Fruit fly (Drosophila melanogaster) whole organism, embryonic: ENCODE results near the gene cdi.
A peak's percentile ranks its signal among the peaks of the same experiment; 100 is the strongest.

Experiments
- Antp ChIP-seq: fragments of 200-800 bp; sonication (Bioruptor generic); optimal IDR thresholded peaks from 3 replicates; lab custom pipeline; 2016; ENCODE audit warnings: missing biosample characterization, missing genetic modification characterization
- Atf-2 ChIP-seq: fragments of 200-800 bp; sonication (Bioruptor generic); optimal IDR thresholded peaks from 2 replicates; lab custom pipeline; 2016; ENCODE audit warnings: missing biosample characterization, missing genetic modification characterization
- Atf6 ChIP-seq: fragments of 200-800 bp; sonication (Bioruptor generic); IDR thresholded peaks from 2 replicates; pipeline ENCODE4 v1.3.6; 2022; ENCODE audit warnings: missing biosample characterization, missing genetic modification characterization
- CG10366 ChIP-seq: fragments of 200-800 bp; sonication (Bioruptor generic); IDR thresholded peaks from 2 replicates; pipeline ENCODE4 v1.3.6; 2022; ENCODE audit warnings: missing biosample characterization, missing genetic modification characterization
- CG10462 ChIP-seq: fragments of 200-800 bp; sonication (Bioruptor generic); optimal IDR thresholded peaks from 2 replicates; lab custom pipeline; 2016; ENCODE audit warnings: missing biosample characterization, missing genetic modification characterization
- CG11723 ChIP-seq: fragments of 200-800 bp; sonication (Bioruptor generic); optimal IDR thresholded peaks from 2 replicates; lab custom pipeline; 2017; ENCODE audit warnings: missing biosample characterization, mild to moderate bottlenecking, missing genetic modification characterization
- CG12219 ChIP-seq: fragments of 200-800 bp; sonication (Bioruptor generic); optimal IDR thresholded peaks from 3 replicates; lab custom pipeline; 2018; ENCODE audit warnings: missing biosample characterization, mild to moderate bottlenecking, missing genetic modification characterization
- CG13296 ChIP-seq: fragments of 200-800 bp; sonication (Bioruptor generic); optimal IDR thresholded peaks from 3 replicates; lab custom pipeline; 2018; ENCODE audit warnings: missing biosample characterization, mild to moderate bottlenecking, missing genetic modification characterization
- CG13775 ChIP-seq: fragments of 200-800 bp; sonication (Bioruptor generic); optimal IDR thresholded peaks from 3 replicates; lab custom pipeline; 2017; ENCODE audit warnings: missing biosample characterization, mild to moderate bottlenecking, missing genetic modification characterization
- CG15479 ChIP-seq: fragments of 200-800 bp; sonication (Bioruptor generic); optimal IDR thresholded peaks from 3 replicates; lab custom pipeline; 2019; ENCODE audit warnings: missing biosample characterization, mild to moderate bottlenecking, missing genetic modification characterization, moderate library complexity
- CG17385 ChIP-seq: fragments of 200-800 bp; sonication (Bioruptor generic); optimal IDR thresholded peaks from 3 replicates; lab custom pipeline; 2018; ENCODE audit warnings: missing biosample characterization, mild to moderate bottlenecking, missing genetic modification characterization
- CG17568 ChIP-seq: fragments of 200-800 bp; sonication (Bioruptor generic); optimal IDR thresholded peaks from 2 replicates; lab custom pipeline; 2018; ENCODE audit warnings: missing biosample characterization, mild to moderate bottlenecking, missing genetic modification characterization, moderate library complexity
- CG2202 ChIP-seq: fragments of 200-800 bp; sonication (Bioruptor generic); optimal IDR thresholded peaks from 2 replicates; lab custom pipeline; 2018; ENCODE audit warnings: missing biosample characterization, mild to moderate bottlenecking, missing genetic modification characterization
- CG31441 ChIP-seq: fragments of 200-800 bp; sonication (Bioruptor generic); IDR thresholded peaks from 2 replicates; pipeline ENCODE4 v1.3.6; 2022; ENCODE audit warnings: missing biosample characterization, missing genetic modification characterization
- CG33557 ChIP-seq: fragments of 200-800 bp; sonication (Bioruptor generic); optimal IDR thresholded peaks from 2 replicates; lab custom pipeline; 2019; ENCODE audit warnings: missing biosample characterization, mild to moderate bottlenecking, missing genetic modification characterization, moderate library complexity
- CG7786 ChIP-seq: fragments of 200-800 bp; sonication (Bioruptor generic); optimal IDR thresholded peaks from 2 replicates; lab custom pipeline; 2016; ENCODE audit warnings: missing biosample characterization, missing genetic modification characterization
- CG8388 ChIP-seq: fragments of 200-800 bp; sonication (Bioruptor generic); optimal IDR thresholded peaks from 2 replicates; lab custom pipeline; 2019; ENCODE audit warnings: missing biosample characterization, mild to moderate bottlenecking, missing genetic modification characterization, moderate library complexity
- CG9437 ChIP-seq: fragments of 200-800 bp; sonication (Bioruptor generic); optimal IDR thresholded peaks from 2 replicates; lab custom pipeline; 2018; ENCODE audit warnings: missing biosample characterization, mild to moderate bottlenecking, missing genetic modification characterization
- CG9609 ChIP-seq: fragments of 200-800 bp; sonication (Bioruptor generic); optimal IDR thresholded peaks from 3 replicates; lab custom pipeline; 2016; ENCODE audit warnings: missing biosample characterization, missing genetic modification characterization
- D19A ChIP-seq: fragments of 200-800 bp; optimal IDR thresholded peaks from 3 replicates; lab custom pipeline; 2019; ENCODE audit warnings: missing biosample characterization, mild to moderate bottlenecking, missing genetic modification characterization, moderate library complexity
- Dad ChIP-seq: fragments of 200-800 bp; sonication (Bioruptor generic); optimal IDR thresholded peaks from 3 replicates; lab custom pipeline; 2016; ENCODE audit warnings: missing biosample characterization, missing genetic modification characterization
- E2f2 ChIP-seq: fragments of 200-800 bp; sonication (Bioruptor generic); IDR thresholded peaks from 2 replicates; pipeline ENCODE4 v1.3.6; 2022; ENCODE audit warnings: missing biosample characterization, missing genetic modification characterization
- Fer1 ChIP-seq: fragments of 200-800 bp; sonication (Bioruptor generic); optimal IDR thresholded peaks from 2 replicates; lab custom pipeline; 2017; ENCODE audit warnings: missing biosample characterization, mild to moderate bottlenecking, missing genetic modification characterization
- HLH3B ChIP-seq: fragments of 200-800 bp; sonication (Bioruptor generic); IDR thresholded peaks from 2 replicates; pipeline ENCODE4 v1.3.6; 2022; ENCODE audit warnings: missing biosample characterization, missing genetic modification characterization
- Hey ChIP-seq: fragments of 200-800 bp; sonication (Bioruptor generic); optimal IDR thresholded peaks from 3 replicates; lab custom pipeline; 2018; ENCODE audit warnings: missing biosample characterization, mild to moderate bottlenecking, missing genetic modification characterization
- HmgD ChIP-seq: fragments of 200-800 bp; sonication (Bioruptor generic); optimal IDR thresholded peaks from 3 replicates; lab custom pipeline; 2016; ENCODE audit warnings: missing biosample characterization, missing genetic modification characterization
- HmgZ ChIP-seq: fragments of 200-800 bp; sonication (Bioruptor generic); optimal IDR thresholded peaks from 2 replicates; lab custom pipeline; 2018; ENCODE audit warnings: missing biosample characterization, mild to moderate bottlenecking, missing genetic modification characterization
- Hmr ChIP-seq: fragments of 200-800 bp; sonication (Bioruptor generic); optimal IDR thresholded peaks from 3 replicates; lab custom pipeline; 2017; ENCODE audit warnings: mild to moderate bottlenecking, missing biosample characterization, missing genetic modification reagents, missing genetic modification characterization
- Hsf ChIP-seq: fragments of 200-800 bp; sonication (Bioruptor generic); optimal IDR thresholded peaks from 3 replicates; lab custom pipeline; 2016; ENCODE audit warnings: missing biosample characterization, missing genetic modification characterization
- Kr ChIP-seq: fragments of 200-800 bp; sonication (Bioruptor generic); optimal IDR thresholded peaks from 2 replicates; lab custom pipeline; 2017; ENCODE audit warnings: missing biosample characterization, mild to moderate bottlenecking, missing genetic modification characterization
- Ssrp ChIP-seq: fragments of 200-800 bp; sonication (Bioruptor generic); optimal IDR thresholded peaks from 2 replicates; lab custom pipeline; 2018; ENCODE audit warnings: missing biosample characterization, mild to moderate bottlenecking, missing genetic modification characterization, moderate library complexity
- ash1 ChIP-seq: fragments of 200-800 bp; sonication (Bioruptor generic); optimal IDR thresholded peaks from 2 replicates; lab custom pipeline; 2018; ENCODE audit warnings: missing biosample characterization, mild to moderate bottlenecking, missing genetic modification characterization
- bowl ChIP-seq: fragments of 200-800 bp; sonication (Bioruptor generic); IDR thresholded peaks from 2 replicates; pipeline ENCODE4 v1.3.6; 2022; ENCODE audit warnings: missing biosample characterization, missing genetic modification characterization
- bsh ChIP-seq, 2 experiments: fragments of 200-800 bp; sonication (Bioruptor generic); optimal IDR thresholded peaks; 2 replicates each; lab custom pipeline; 2017 to 2018; ENCODE audit warnings: mild to moderate bottlenecking in 2 of 2, missing biosample characterization in 2 of 2, missing genetic modification characterization in 2 of 2, moderate library complexity in 1 of 2
- chif ChIP-seq, 2 experiments: fragments of 200-800 bp; sonication (Bioruptor generic); optimal IDR thresholded peaks; 3 replicates each; lab custom pipeline; 2016; ENCODE audit warnings: missing biosample characterization in 2 of 2, missing genetic modification characterization in 2 of 2
- gce ChIP-seq: fragments of 200-800 bp; sonication (Bioruptor generic); IDR thresholded peaks from 3 replicates; pipeline ENCODE4 v1.3.6; 2022; ENCODE audit warnings: missing biosample characterization, missing genetic modification characterization
- gcm ChIP-seq: fragments of 200-800 bp; sonication (Bioruptor generic); optimal IDR thresholded peaks from 2 replicates; lab custom pipeline; 2019; ENCODE audit warnings: missing biosample characterization, mild to moderate bottlenecking, missing genetic modification characterization, moderate library complexity
- grau ChIP-seq: fragments of 200-800 bp; optimal IDR thresholded peaks from 3 replicates; lab custom pipeline; 2019; ENCODE audit warnings: missing biosample characterization, mild to moderate bottlenecking, missing genetic modification characterization, moderate library complexity
- grn ChIP-seq: fragments of 200-800 bp; sonication (Bioruptor generic); optimal IDR thresholded peaks from 3 replicates; lab custom pipeline; 2017; ENCODE audit warnings: missing biosample characterization, missing genetic modification characterization
- mirr ChIP-seq: fragments of 200-800 bp; sonication (Bioruptor generic); optimal IDR thresholded peaks from 3 replicates; lab custom pipeline; 2018; ENCODE audit warnings: missing biosample characterization, mild to moderate bottlenecking, missing genetic modification characterization
- nau ChIP-seq: fragments of 200-800 bp; sonication (Bioruptor generic); optimal IDR thresholded peaks from 3 replicates; lab custom pipeline; 2017; ENCODE audit warnings: missing biosample characterization, mild to moderate bottlenecking, missing genetic modification characterization, missing genetic modification reagents
- ranshi ChIP-seq: fragments of 200-800 bp; sonication (Bioruptor generic); IDR thresholded peaks from 2 replicates; pipeline ENCODE4 v1.3.6; 2022; ENCODE audit warnings: missing biosample characterization, missing genetic modification characterization
- ro ChIP-seq: fragments of 200-800 bp; sonication (Bioruptor generic); IDR thresholded peaks from 2 replicates; pipeline ENCODE4 v1.3.6; 2022; ENCODE audit warnings: missing biosample characterization, missing genetic modification characterization
- sens-2 ChIP-seq: fragments of 200-800 bp; sonication (Bioruptor generic); IDR thresholded peaks from 2 replicates; pipeline ENCODE4 v1.3.6; 2022; ENCODE audit warnings: missing biosample characterization, missing genetic modification characterization
- seq ChIP-seq: fragments of 200-800 bp; sonication (Bioruptor generic); IDR thresholded peaks from 2 replicates; pipeline ENCODE4 v1.3.6; 2022; ENCODE audit warnings: missing biosample characterization, missing genetic modification characterization
- sim ChIP-seq: fragments of 200-800 bp; sonication (Bioruptor generic); IDR thresholded peaks from 2 replicates; pipeline ENCODE4 v1.3.6; 2022; ENCODE audit warnings: missing biosample characterization, missing genetic modification characterization
- trem ChIP-seq: fragments of 200-800 bp; optimal IDR thresholded peaks from 3 replicates; lab custom pipeline; 2019; ENCODE audit warnings: missing biosample characterization, mild to moderate bottlenecking, missing genetic modification characterization, moderate library complexity
- trh ChIP-seq: fragments of 200-800 bp; sonication (Bioruptor generic); optimal IDR thresholded peaks from 2 replicates; lab custom pipeline; 2016; ENCODE audit warnings: missing biosample characterization, missing genetic modification characterization

cdi gene

dm6 chr3R:18997388-18998287 lies 96.4 kb downstream of the cdi start (continued):
- peak; percentile 68 for TF ChIP-seq nau (GFP tag; lab: Kevin White, UChicago)
- peak; percentile 91 for TF ChIP-seq grn (GFP tag; lab: Kevin White, UChicago)
- TF ChIP-seq HmgD (GFP tag; lab: Kevin White, UChicago), result no peak
- TF ChIP-seq E2f2 (GFP tag; lab: Robert Waterston, UW), result peak; percentile 61; the same call in 1 of the 2 replicates
- TF ChIP-seq Atf6 (GFP tag; lab: Robert Waterston, UW), result peak; percentile 49; the same call in 1 of the 2 replicates
- peak; percentile 30 for TF ChIP-seq Fer1 (GFP tag; lab: Kevin White, UChicago)
- TF ChIP-seq seq (GFP tag; lab: Robert Waterston, UW), result peak; percentile 61; the same call in 1 of the 2 replicates
- TF ChIP-seq CG12219, result peak; percentile 82
- peak; percentile 55; the same call in 1 of the 2 replicates for TF ChIP-seq CG10366 (GFP tag; lab: Robert Waterston, UW)
- no peak for TF ChIP-seq trh (GFP tag; lab: Kevin White, UChicago)
- TF ChIP-seq gcm, result peak; percentile 92
- TF ChIP-seq sens-2 (GFP tag; lab: Robert Waterston, UW), result peak; percentile 76; the same call in 1 of the 2 replicates
- TF ChIP-seq ash1 (GFP tag; lab: Kevin White, UChicago), result no peak
- no peak for TF ChIP-seq CG9609 (GFP tag; lab: Kevin White, UChicago)
- TF ChIP-seq Hey, result peak; percentile 73
- TF ChIP-seq gce, result peak; percentile 64; the same call in 1 of the 3 replicates
- TF ChIP-seq bsh (GFP tag; optimal IDR thresholded peaks at IDR 0.05; lab: Kevin White, UChicago), result peak in 1 of 2 experiments; percentile 90
- peak; percentile 54 for TF ChIP-seq D19A
- TF ChIP-seq Hmr (GFP tag; lab: Kevin White, UChicago), result no peak
- peak; percentile 52 for TF ChIP-seq trem (tag; lab: Kevin White, UChicago)
- no peak for TF ChIP-seq mirr (GFP tag; lab: Kevin White, UChicago)
- peak; percentile 95 for TF ChIP-seq CG17568
- TF ChIP-seq Hsf (GFP tag; lab: Kevin White, UChicago), result peak; percentile 53
- TF ChIP-seq Ssrp (tag; lab: Kevin White, UChicago), result peak; percentile 8
- TF ChIP-seq HmgZ (tag; lab: Kevin White, UChicago), result peak; percentile 72
- no peak; the same call in 1 of the 2 replicates for TF ChIP-seq ranshi (GFP tag; lab: Robert Waterston, UW)
- TF ChIP-seq CG13775 (GFP tag; lab: Kevin White, UChicago), result peak; percentile 65
- TF ChIP-seq CG31441 (GFP tag; lab: Robert Waterston, UW), result peak; percentile 74
- TF ChIP-seq Dad (GFP tag; lab: Kevin White, UChicago), result no peak
- no peak for TF ChIP-seq Antp (GFP tag; lab: Kevin White, UChicago)
- TF ChIP-seq chif (GFP tag; optimal IDR thresholded peaks at IDR 0.05; lab: Kevin White, UChicago), result peak; percentile 71 to 78
- peak; percentile 83 for TF ChIP-seq CG10462
- peak; percentile 29 for TF ChIP-seq CG9437 (GFP tag; lab: Kevin White, UChicago)
- TF ChIP-seq grau (tag; lab: Kevin White, UChicago), result peak; percentile 39
- TF ChIP-seq CG17385 (GFP tag; lab: Kevin White, UChicago), result peak; percentile 69
- no peak for TF ChIP-seq ro
- TF ChIP-seq Kr, result peak; percentile 95
- peak; percentile 31 for TF ChIP-seq CG13296 (GFP tag; lab: Kevin White, UChicago)
- 0 out of 2 replicates have a peak, but pooled peaks have one; percentile 36 for TF ChIP-seq bowl (GFP tag; lab: Robert Waterston, UW)
- TF ChIP-seq HLH3B (GFP tag; lab: Robert Waterston, UW), result peak; percentile 52; the same call in 1 of the 2 replicates
- peak; percentile 97 for TF ChIP-seq CG33557 (GFP tag; lab: Kevin White, UChicago)
- TF ChIP-seq CG7786 (GFP tag; lab: Kevin White, UChicago), result peak; percentile 37
- peak; percentile 99 for TF ChIP-seq CG2202 (tag; lab: Kevin White, UChicago)
- peak; percentile 82 for TF ChIP-seq CG8388
- TF ChIP-seq CG11723 (GFP tag; lab: Kevin White, UChicago), result peak; percentile 93
- peak; percentile 73 for TF ChIP-seq Atf-2 (GFP tag; lab: Kevin White, UChicago)
- peak; percentile 77 for TF ChIP-seq sim (GFP tag; lab: Robert Waterston, UW)
- TF ChIP-seq CG15479 (GFP tag; lab: Kevin White, UChicago), result peak; percentile 65
